Fruit fly (Drosophila melanogaster) whole organism, wandering third instar larva: ENCODE results near the gene CG5245.
A peak's percentile ranks its signal among the peaks of the same experiment; 100 is the strongest.

Experiments used
- Abd-B ChIP-seq: fragments of >200 bp; optimal IDR thresholded peaks from 2 replicates; lab custom pipeline; 2017; ENCODE audit warnings: missing biosample characterization, missing genetic modification characterization
- Mio ChIP-seq: sonication (Bioruptor generic); optimal IDR thresholded peaks from 2 replicates; lab custom pipeline; 2016; ENCODE audit warnings: missing biosample characterization, missing genetic modification characterization
- Myc ChIP-seq: fragments of >200 bp; optimal IDR thresholded peaks from 2 replicates; lab custom pipeline; 2017
- br ChIP-seq: fragments of 200-800 bp; sonication (Bioruptor generic); optimal IDR thresholded peaks from 2 replicates; lab custom pipeline; 2016; ENCODE audit warnings: missing biosample characterization, missing genetic modification characterization
- h ChIP-seq: fragments of 200-800 bp; sonication (Bioruptor generic); optimal IDR thresholded peaks from 3 replicates; lab custom pipeline; 2016; ENCODE audit warnings: missing biosample characterization, mild to moderate bottlenecking, missing genetic modification characterization
- pan ChIP-seq: fragments of >200 bp; optimal IDR thresholded peaks from 2 replicates; lab custom pipeline; 2017
- usp ChIP-seq: fragments of >200 bp; optimal IDR thresholded peaks from 2 replicates; lab custom pipeline; 2017; ENCODE audit warnings: missing biosample characterization, missing genetic modification characterization

dm6 chr3R:12425510-12426309 lies 3.6 kb upstream of the CG5245 start, which contains the start of gene Pp1-87B:
- TF ChIP-seq Abd-B (GFP tag; lab: Kevin White, UChicago) (no peak), Myc (lab: Kevin White, UChicago) (peak; percentile 83), usp (GFP tag; lab: Kevin White, UChicago) (no peak), Mio (GFP tag; lab: Kevin White, UChicago) (no peak), h (GFP tag; lab: Kevin White, UChicago) (no peak), pan (lab: Kevin White, UChicago) (no peak), br (GFP tag; lab: Kevin White, UChicago) (no peak)
